Worm (Caenorhabditis elegans) whole organism, L1 larva: ENCODE results near the gene gpcp-2.
A peak's percentile ranks its signal among the peaks of the same experiment; 100 is the strongest.

ENCODE experiments used
- C04F5.9 ChIP-seq: sonication (generic microtip); optimal IDR thresholded peaks from 2 replicates; lab custom pipeline; 2016; ENCODE audit warnings: missing genetic modification characterization, missing compliant biosample characterization
- C16A3.4 ChIP-seq: fragments of 150-350 bp; optimal IDR thresholded peaks from 2 replicates; lab custom pipeline; 2014; ENCODE audit warnings: missing biosample characterization, missing genetic modification characterization
- aha-1 ChIP-seq: fragments of 150-350 bp; optimal IDR thresholded peaks from 2 replicates; lab custom pipeline; 2014; ENCODE audit warnings: missing biosample characterization, missing genetic modification characterization
- blmp-1 ChIP-seq: fragments of 150-350 bp; optimal IDR thresholded peaks from 2 replicates; lab custom pipeline; 2014; ENCODE audit warnings: missing biosample characterization, missing genetic modification characterization
- ceh-63 ChIP-seq: fragments of 200-800 bp; sonication (Bioruptor generic); optimal IDR thresholded peaks from 2 replicates; lab custom pipeline; 2018; ENCODE audit warnings: mild to moderate bottlenecking, missing genetic modification characterization, missing compliant biosample characterization
- ceh-8 ChIP-seq: fragments of 200-800 bp; sonication (Bioruptor generic); optimal IDR thresholded peaks from 2 replicates; lab custom pipeline; 2018; ENCODE audit warnings: mild to moderate bottlenecking, missing genetic modification characterization, moderate library complexity, missing compliant biosample characterization
- ceh-82 ChIP-seq, 3 experiments: fragments of 150-350 bp in 1 of 3; sonication (generic microtip) in 2 of 3; optimal IDR thresholded peaks; 2 replicates each; lab custom pipeline; 2014 to 2017; ENCODE audit warnings: missing biosample characterization in 3 of 3, missing genetic modification characterization in 3 of 3
- ceh-88 ChIP-seq: fragments of 200-800 bp; sonication (Bioruptor generic); IDR thresholded peaks from 2 replicates; pipeline ENCODE4 v1.3.6; 2022; ENCODE audit warnings: missing genetic modification characterization, missing compliant biosample characterization
- ceh-90 ChIP-seq: sonication (generic microtip); optimal IDR thresholded peaks from 2 replicates; lab custom pipeline; 2016; ENCODE audit warnings: missing genetic modification characterization, missing compliant biosample characterization
- ces-1 ChIP-seq: fragments of 150-350 bp; optimal IDR thresholded peaks from 2 replicates; lab custom pipeline; 2014; ENCODE audit warnings: missing biosample characterization, missing genetic modification reagents, missing genetic modification characterization
- dsc-1 ChIP-seq: sonication (generic microtip); optimal IDR thresholded peaks from 2 replicates; lab custom pipeline; 2016; ENCODE audit warnings: mild to moderate bottlenecking, missing genetic modification characterization, missing compliant biosample characterization
- elt-2 ChIP-seq: sonication (generic microtip); optimal IDR thresholded peaks from 2 replicates; lab custom pipeline; 2016; ENCODE audit warnings: missing genetic modification characterization, mild to moderate bottlenecking, inconsistent platforms, missing compliant biosample characterization, missing genetic modification reagents
- elt-3 ChIP-seq, 6 experiments: fragments of 150-350 bp in 1 of 6; sonication (generic microtip); optimal IDR thresholded peaks; 2 replicates each; lab custom pipeline; 2017 to 2018; ENCODE audit warnings: missing biosample characterization in 6 of 6, missing genetic modification characterization in 6 of 6, inconsistent platforms in 1 of 6
- fkh-4 ChIP-seq: sonication (generic microtip); optimal IDR thresholded peaks from 2 replicates; lab custom pipeline; 2016; ENCODE audit warnings: missing compliant biosample characterization, missing genetic modification characterization, borderline replicate concordance
- fos-1 ChIP-seq: fragments of 150-350 bp; optimal IDR thresholded peaks from 2 replicates; lab custom pipeline; 2014; ENCODE audit warnings: missing biosample characterization, missing genetic modification characterization
- grh-1 ChIP-seq: fragments of 200-800 bp; sonication (Bioruptor generic); IDR thresholded peaks from 2 replicates; pipeline ENCODE4 v1.3.6; 2022; ENCODE audit warnings: missing genetic modification reagents, missing genetic modification characterization, missing compliant biosample characterization
- isw-1 ChIP-seq: fragments of 200-800 bp; sonication (Bioruptor generic); IDR thresholded peaks from 2 replicates; pipeline ENCODE4 v1.3.6; 2022; ENCODE audit warnings: missing genetic modification characterization, missing compliant biosample characterization
- lin-13 ChIP-seq: fragments of 150-350 bp; optimal IDR thresholded peaks from 2 replicates; lab custom pipeline; 2014; ENCODE audit warnings: missing biosample characterization, missing genetic modification reagents, missing genetic modification characterization
- lin-14 ChIP-seq: fragments of 200-800 bp; sonication (Bioruptor generic); optimal IDR thresholded peaks from 2 replicates; lab custom pipeline; 2018; ENCODE audit warnings: mild to moderate bottlenecking, missing genetic modification characterization, moderate library complexity, missing compliant biosample characterization
- lin-35 ChIP-seq, 2 experiments: fragments of 150-350 bp; optimal IDR thresholded peaks; 2 replicates each; lab custom pipeline; 2014; ENCODE audit warnings: missing biosample characterization in 2 of 2, missing genetic modification characterization in 2 of 2, missing genetic modification reagents in 2 of 2
- lir-3 ChIP-seq: sonication (generic microtip); optimal IDR thresholded peaks from 2 replicates; lab custom pipeline; 2016; ENCODE audit warnings: mild to moderate bottlenecking, missing genetic modification characterization, moderate library complexity, missing compliant biosample characterization; ENCODE audit not compliant: poor library complexity
- mdl-1 ChIP-seq, 2 experiments: fragments of 150-350 bp; optimal IDR thresholded peaks; 2 replicates each; lab custom pipeline; 2014 to 2017; ENCODE audit warnings: missing biosample characterization in 2 of 2, missing genetic modification characterization in 2 of 2, inconsistent platforms in 1 of 2
- nhr-19 ChIP-seq: fragments of 200-800 bp; sonication (Bioruptor generic); conservative IDR thresholded peaks from 2 replicates; pipeline ENCODE4 v1.3.6; 2022; ENCODE audit warnings: missing genetic modification characterization, missing compliant biosample characterization
- nhr-20 ChIP-seq: sonication (generic microtip); optimal IDR thresholded peaks from 2 replicates; lab custom pipeline; 2016; ENCODE audit warnings: mild to moderate bottlenecking, missing genetic modification characterization, missing compliant biosample characterization
- nhr-28 ChIP-seq: fragments of 150-350 bp; optimal IDR thresholded peaks from 2 replicates; lab custom pipeline; 2014; ENCODE audit warnings: missing biosample characterization, missing genetic modification characterization
- nhr-71 ChIP-seq: sonication (generic microtip); optimal IDR thresholded peaks from 2 replicates; lab custom pipeline; 2016; ENCODE audit warnings: mild to moderate bottlenecking, missing genetic modification characterization, moderate library complexity, missing compliant biosample characterization
- nhr-76 ChIP-seq: sonication (generic microtip); optimal IDR thresholded peaks from 2 replicates; lab custom pipeline; 2017; ENCODE audit warnings: missing biosample characterization, missing genetic modification characterization
- nhr-77 ChIP-seq: fragments of 150-350 bp; optimal IDR thresholded peaks from 2 replicates; lab custom pipeline; 2014; ENCODE audit warnings: missing biosample characterization, missing genetic modification characterization
- nhr-85 ChIP-seq: sonication (generic microtip); peaks from one replicate; lab custom pipeline; 2016; ENCODE audit warnings: missing genetic modification characterization, inconsistent platforms, missing compliant biosample characterization
- pax-3 ChIP-seq: fragments of 200-800 bp; sonication (Bioruptor generic); optimal IDR thresholded peaks from 2 replicates; lab custom pipeline; 2018; ENCODE audit warnings: mild to moderate bottlenecking, missing genetic modification characterization, moderate library complexity, missing compliant biosample characterization
- skn-1 ChIP-seq: fragments of 150-350 bp; optimal IDR thresholded peaks from 2 replicates; lab custom pipeline; 2014; ENCODE audit warnings: missing biosample characterization, missing genetic modification characterization
- snu-23 ChIP-seq: sonication (generic microtip); optimal IDR thresholded peaks from 2 replicates; lab custom pipeline; 2016; ENCODE audit warnings: missing genetic modification characterization, missing compliant biosample characterization
- sup-37 ChIP-seq: fragments of 200-800 bp; sonication (Bioruptor generic); optimal IDR thresholded peaks from 2 replicates; lab custom pipeline; 2018; ENCODE audit warnings: mild to moderate bottlenecking, missing genetic modification characterization, missing compliant biosample characterization
- tbx-2 ChIP-seq: sonication (generic microtip); optimal IDR thresholded peaks from 2 replicates; lab custom pipeline; 2016; ENCODE audit warnings: missing genetic modification characterization, missing compliant biosample characterization
- tlp-1 ChIP-seq: fragments of 150-350 bp; optimal IDR thresholded peaks from 2 replicates; lab custom pipeline; 2014; ENCODE audit warnings: missing biosample characterization, missing genetic modification characterization
- unc-130 ChIP-seq: fragments of 150-350 bp; optimal IDR thresholded peaks from 2 replicates; lab custom pipeline; 2017; ENCODE audit warnings: missing biosample characterization, missing genetic modification characterization, inconsistent platforms
- unc-30 ChIP-seq: sonication (generic microtip); optimal IDR thresholded peaks from 2 replicates; lab custom pipeline; 2017; ENCODE audit warnings: missing biosample characterization, missing genetic modification characterization
- unc-62 ChIP-seq: fragments of 150-350 bp; optimal IDR thresholded peaks from 2 replicates; lab custom pipeline; 2014; ENCODE audit warnings: missing biosample characterization, missing genetic modification reagents, missing genetic modification characterization
- unc-86 ChIP-seq: sonication (generic microtip); optimal IDR thresholded peaks from 2 replicates; lab custom pipeline; 2016; ENCODE audit warnings: missing genetic modification characterization, missing compliant biosample characterization
- zag-1 ChIP-seq: fragments of 150-350 bp; optimal IDR thresholded peaks from 2 replicates; lab custom pipeline; 2014; ENCODE audit warnings: missing biosample characterization, missing genetic modification characterization
- ztf-11 ChIP-seq, 2 experiments: sonication (generic microtip); optimal IDR thresholded peaks; 2 replicates each; lab custom pipeline; 2016 to 2017; ENCODE audit warnings: missing genetic modification characterization in 2 of 2, missing biosample characterization in 1 of 2, missing compliant biosample characterization in 1 of 2
- ztf-4 ChIP-seq: fragments of 150-350 bp; optimal IDR thresholded peaks from 2 replicates; lab custom pipeline; 2014; ENCODE audit warnings: missing biosample characterization, missing genetic modification characterization

Gene gpcp-2

DNA sequence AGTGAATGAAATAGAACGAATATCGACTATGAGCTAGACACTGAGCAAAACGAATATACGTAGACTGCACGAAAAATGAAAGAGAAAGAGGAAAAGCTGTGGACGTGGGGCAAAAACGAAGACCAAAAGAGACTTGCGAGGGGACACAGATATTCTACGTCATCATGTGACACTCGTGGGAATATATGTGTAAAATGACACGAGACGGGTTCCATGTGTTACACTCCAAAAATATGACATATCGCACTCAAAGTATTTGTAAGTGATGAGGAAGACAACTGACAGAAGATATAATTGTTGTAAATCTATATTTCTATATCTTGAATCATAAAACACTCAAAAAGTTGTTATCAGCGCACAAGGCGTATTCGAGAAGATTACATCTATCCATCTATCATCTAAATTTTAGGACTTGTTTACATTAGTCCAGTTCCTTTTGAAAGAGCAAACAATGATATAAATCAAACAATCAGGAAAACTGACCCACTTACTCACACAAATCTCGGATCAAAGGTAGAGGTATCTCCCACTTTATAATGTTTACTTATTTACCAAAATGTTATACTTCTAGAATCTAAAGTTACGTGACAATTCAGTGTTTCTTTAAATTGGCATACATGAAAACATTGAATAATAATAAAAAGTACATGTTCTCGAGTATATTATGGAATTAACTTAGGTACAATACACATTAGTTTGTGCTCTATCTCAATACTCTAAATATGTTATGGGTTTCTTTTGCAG, 1.2 kb downstream of the gpcp-2 start (continued):
- no peak for TF ChIP-seq ces-1 (GFP tag; lab: Kevin White, UChicago)
- no peak for TF ChIP-seq fos-1
- TF ChIP-seq nhr-28 (tag; lab: Kevin White, UChicago): no peak
- TF ChIP-seq ceh-88 (GFP tag; lab: Robert Waterston, UW): no peak; the same call in 1 of the 2 replicates
- TF ChIP-seq ceh-90 (tag; lab: Kevin White, UChicago): no peak
- TF ChIP-seq skn-1 (tag; lab: Kevin White, UChicago): peak; percentile 35
- peak in 1 of 3 experiments; percentile 33 for TF ChIP-seq ceh-82 (tag; optimal IDR thresholded peaks at IDR 0.05; lab: Kevin White, UChicago)
- peak; percentile 23 for TF ChIP-seq unc-130 (tag; lab: Kevin White, UChicago)
- peak; percentile 81 for TF ChIP-seq nhr-19 (GFP tag; lab: Robert Waterston, UW)
- no peak for TF ChIP-seq ceh-8 (GFP tag; lab: Kevin White, UChicago)
- no peak for TF ChIP-seq nhr-76 (tag; lab: Kevin White, UChicago)
- TF ChIP-seq zag-1 (tag; lab: Kevin White, UChicago): no peak
- TF ChIP-seq elt-3 (tag; optimal IDR thresholded peaks at IDR 0.05; lab: Kevin White, UChicago): peak in 2 of 6 experiments; percentile 45 to 66
- no peak for TF ChIP-seq tlp-1 (tag; lab: Kevin White, UChicago)
- peak; percentile 73 for TF ChIP-seq unc-86 (tag; lab: Kevin White, UChicago)
- peak; percentile 24 for TF ChIP-seq ztf-4 (tag; lab: Kevin White, UChicago)
- TF ChIP-seq tbx-2 (tag; lab: Kevin White, UChicago): peak; percentile 54
- peak; percentile 38 for TF ChIP-seq dsc-1 (tag; lab: Kevin White, UChicago)
- TF ChIP-seq pax-3 (tag; lab: Kevin White, UChicago): peak; percentile 13
- TF ChIP-seq ztf-11 (tag; optimal IDR thresholded peaks at IDR 0.05; lab: Kevin White, UChicago): peak in 1 of 2 experiments; percentile 18
- no peak for TF ChIP-seq unc-62 (GFP tag; lab: Kevin White, UChicago)
- peak in 1 of 2 experiments; percentile 78 for TF ChIP-seq mdl-1 (tag; optimal IDR thresholded peaks at IDR 0.05; lab: Kevin White, UChicago)
- TF ChIP-seq nhr-71 (tag; lab: Kevin White, UChicago): peak; percentile 89
- TF ChIP-seq ceh-63 (GFP tag; lab: Kevin White, UChicago): no peak
- TF ChIP-seq C16A3.4 (tag; lab: Kevin White, UChicago): peak; percentile 28
- peak; percentile 49 to 61 for TF ChIP-seq lin-35 (GFP tag; optimal IDR thresholded peaks at IDR 0.05; lab: Kevin White, UChicago)
- peak; percentile 63 for TF ChIP-seq lir-3 (tag; lab: Kevin White, UChicago)
- peak; percentile 59 for TF ChIP-seq blmp-1 (tag; lab: Kevin White, UChicago)
- TF ChIP-seq sup-37 (GFP tag; lab: Kevin White, UChicago): peak; percentile 4
- no peak for TF ChIP-seq fkh-4
- TF ChIP-seq nhr-77 (tag; lab: Kevin White, UChicago): no peak

- TF ChIP-seq nhr-20 (tag; lab: Kevin White, UChicago): peak; percentile 37
- TF ChIP-seq grh-1 (GFP tag; lab: Robert Waterston, UW): 0 out of 2 replicates have a peak, but pooled peaks have one; percentile 18
- no peak for TF ChIP-seq C04F5.9 (tag; lab: Kevin White, UChicago)
- TF ChIP-seq tlp-1 (tag; lab: Kevin White, UChicago): no peak
- TF ChIP-seq tbx-2 (tag; lab: Kevin White, UChicago): peak; percentile 13
- TF ChIP-seq ceh-82 (tag; optimal IDR thresholded peaks at IDR 0.05; lab: Kevin White, UChicago): no peak
- peak in 5 of 6 experiments; percentile 18 to 66 (median 33) for TF ChIP-seq elt-3 (tag; optimal IDR thresholded peaks at IDR 0.05; lab: Kevin White, UChicago)
- TF ChIP-seq lin-13: no peak
- peak; percentile 3 for TF ChIP-seq snu-23 (GFP tag; lab: Kevin White, UChicago)
- TF ChIP-seq lin-14 (GFP tag; lab: Kevin White, UChicago): peak; percentile 46
- no peak for TF ChIP-seq unc-30 (tag; lab: Kevin White, UChicago)
- peak; percentile 86 for TF ChIP-seq nhr-85 (tag; lab: Kevin White, UChicago)
- TF ChIP-seq C16A3.4 (tag; lab: Kevin White, UChicago): no peak
- no peak for TF ChIP-seq aha-1 (tag; lab: Kevin White, UChicago)
- no peak for TF ChIP-seq fos-1
- TF ChIP-seq nhr-71 (tag; lab: Kevin White, UChicago): peak; percentile 37
- no peak for TF ChIP-seq isw-1 (GFP tag; lab: Robert Waterston, UW)
- TF ChIP-seq mdl-1 (tag; optimal IDR thresholded peaks at IDR 0.05; lab: Kevin White, UChicago): no peak
- peak; percentile 66 for TF ChIP-seq elt-2 (tag; lab: Kevin White, UChicago)
- TF ChIP-seq ces-1 (GFP tag; lab: Kevin White, UChicago): no peak
- TF ChIP-seq fkh-4: no peak
- TF ChIP-seq blmp-1 (tag; lab: Kevin White, UChicago): peak; percentile 92
- TF ChIP-seq, all 84 proteins: peak for 10
Observed at ce11 chrII:8071012-8071625, 2.1 kb downstream of the gpcp-2 start.
